Worm (Caenorhabditis elegans) whole organism, late embryonic: ENCODE results near the gene srz-20.
"Not testable (repeated sequence)": the region's sequence is repeated elsewhere in the genome, so short reads cannot be mapped to it uniquely, and the experiment has no call there.

ENCODE experiments used
- K02D7.2 ChIP-seq: sonication (generic microtip); optimal IDR thresholded peaks from 2 replicates; lab custom pipeline; 2017; ENCODE audit warnings: mild to moderate bottlenecking, missing genetic modification characterization, missing compliant biosample characterization
- K09A11.1 ChIP-seq: sonication (generic microtip); optimal IDR thresholded peaks from 2 replicates; lab custom pipeline; 2017; ENCODE audit warnings: antibody characterized with exemption, mild to moderate bottlenecking, missing genetic modification characterization, missing compliant biosample characterization; ENCODE audit not compliant: insufficient read depth
- ama-1 ChIP-seq: fragments of 150-350 bp; optimal IDR thresholded peaks from 2 replicates; lab custom pipeline; 2014
- ceh-18 ChIP-seq: sonication (generic microtip); optimal IDR thresholded peaks from 2 replicates; lab custom pipeline; 2016; ENCODE audit warnings: missing genetic modification characterization, missing compliant biosample characterization
- ceh-19 ChIP-seq: fragments of 200-800 bp; sonication (Bioruptor generic); optimal IDR thresholded peaks from 2 replicates; lab custom pipeline; 2018; ENCODE audit warnings: mild to moderate bottlenecking, missing genetic modification characterization, missing compliant biosample characterization
- ceh-2 ChIP-seq: sonication (generic microtip); optimal IDR thresholded peaks from 2 replicates; lab custom pipeline; 2016; ENCODE audit warnings: missing genotype, missing genetic modification characterization, missing compliant biosample characterization
- ceh-22 ChIP-seq: sonication (generic microtip); optimal IDR thresholded peaks from 2 replicates; lab custom pipeline; 2017; ENCODE audit warnings: missing biosample characterization, missing genetic modification characterization
- ceh-30 ChIP-seq: fragments of 150-350 bp; optimal IDR thresholded peaks from 2 replicates; lab custom pipeline; 2014; ENCODE audit warnings: missing biosample characterization, missing genetic modification characterization
- ceh-31 ChIP-seq: sonication (generic microtip); optimal IDR thresholded peaks from 2 replicates; lab custom pipeline; 2016; ENCODE audit warnings: missing genetic modification characterization, missing compliant biosample characterization
- ceh-6 ChIP-seq: fragments of 200-800 bp; sonication (Bioruptor generic); optimal IDR thresholded peaks from 2 replicates; lab custom pipeline; 2018; ENCODE audit warnings: mild to moderate bottlenecking, missing genetic modification characterization, missing compliant biosample characterization
- dmd-4 ChIP-seq: sonication (generic microtip); optimal IDR thresholded peaks from 2 replicates; lab custom pipeline; 2016; ENCODE audit warnings: borderline replicate concordance, missing genetic modification characterization, missing compliant biosample characterization
- dve-1 ChIP-seq: sonication (generic microtip); optimal IDR thresholded peaks from 2 replicates; lab custom pipeline; 2017; ENCODE audit warnings: antibody characterized with exemption, mild to moderate bottlenecking, missing genetic modification characterization, missing compliant biosample characterization
- elt-2 ChIP-seq: sonication (generic microtip); optimal IDR thresholded peaks from 2 replicates; lab custom pipeline; 2016; ENCODE audit warnings: missing genetic modification reagents, missing genetic modification characterization, missing compliant biosample characterization
- elt-4 ChIP-seq: sonication (generic microtip); optimal IDR thresholded peaks from 2 replicates; lab custom pipeline; 2016; ENCODE audit warnings: missing genetic modification characterization, missing compliant biosample characterization
- ets-4 ChIP-seq: sonication (generic microtip); optimal IDR thresholded peaks from 2 replicates; lab custom pipeline; 2016; ENCODE audit warnings: missing genetic modification characterization, missing compliant biosample characterization
- hlh-15 ChIP-seq: sonication (generic microtip); optimal IDR thresholded peaks from 2 replicates; lab custom pipeline; 2016; ENCODE audit warnings: missing genetic modification characterization, missing compliant biosample characterization
- hlh-30 ChIP-seq: sonication (generic microtip); optimal IDR thresholded peaks from 2 replicates; lab custom pipeline; 2017; ENCODE audit warnings: antibody characterized with exemption, missing genetic modification characterization, missing compliant biosample characterization; ENCODE audit not compliant: insufficient read depth
- hlh-6 ChIP-seq: sonication (generic microtip); optimal IDR thresholded peaks from 2 replicates; lab custom pipeline; 2016; ENCODE audit warnings: missing genotype, missing genetic modification characterization, missing compliant biosample characterization
- hlh-8 ChIP-seq: sonication (generic microtip); optimal IDR thresholded peaks from 2 replicates; lab custom pipeline; 2016; ENCODE audit warnings: missing genotype, missing genetic modification characterization, missing compliant biosample characterization
- lim-6 ChIP-seq: sonication (generic microtip); optimal IDR thresholded peaks from 2 replicates; lab custom pipeline; 2016; ENCODE audit warnings: missing genetic modification characterization, missing compliant biosample characterization
- lin-11 ChIP-seq: fragments of 200-800 bp; sonication (Bioruptor generic); optimal IDR thresholded peaks from 2 replicates; lab custom pipeline; 2018; ENCODE audit warnings: mild to moderate bottlenecking, missing genetic modification characterization, missing compliant biosample characterization
- mec-3 ChIP-seq: sonication (generic microtip); optimal IDR thresholded peaks from 2 replicates; lab custom pipeline; 2016; ENCODE audit warnings: borderline replicate concordance, missing genetic modification characterization, missing compliant biosample characterization
- nhr-11 ChIP-seq: fragments of 150-350 bp; optimal IDR thresholded peaks from 2 replicates; lab custom pipeline; 2014; ENCODE audit warnings: missing biosample characterization, missing genetic modification characterization
- nhr-232 ChIP-seq: sonication (generic microtip); optimal IDR thresholded peaks from 2 replicates; lab custom pipeline; 2016; ENCODE audit warnings: missing genetic modification characterization, missing compliant biosample characterization
- odd-2 ChIP-seq: sonication (generic microtip); optimal IDR thresholded peaks from 2 replicates; lab custom pipeline; 2017; ENCODE audit warnings: antibody characterized with exemption, mild to moderate bottlenecking, missing genetic modification characterization, missing compliant biosample characterization
- pag-3 ChIP-seq: sonication (generic microtip); optimal IDR thresholded peaks from 2 replicates; lab custom pipeline; 2016; ENCODE audit warnings: missing compliant biosample characterization, missing genetic modification characterization, borderline replicate concordance
- pat-9 ChIP-seq: fragments of 200-800 bp; sonication (Bioruptor generic); optimal IDR thresholded peaks from 2 replicates; lab custom pipeline; 2018; ENCODE audit warnings: mild to moderate bottlenecking, missing genetic modification characterization, moderate library complexity, missing compliant biosample characterization
- pha-2 ChIP-seq: sonication (generic microtip); optimal IDR thresholded peaks from 2 replicates; lab custom pipeline; 2017; ENCODE audit warnings: mild to moderate bottlenecking, missing genetic modification characterization, missing compliant biosample characterization
- pha-4 ChIP-seq: fragments of 150-350 bp; optimal IDR thresholded peaks from 2 replicates; lab custom pipeline; 2018; ENCODE audit warnings: missing biosample characterization, missing genetic modification reagents, missing genetic modification characterization
- rnt-1 ChIP-seq: sonication (generic microtip); optimal IDR thresholded peaks from 2 replicates; lab custom pipeline; 2016; ENCODE audit warnings: missing genetic modification characterization, missing compliant biosample characterization
- sdc-2 ChIP-seq: sonication (generic microtip); optimal IDR thresholded peaks from 2 replicates; lab custom pipeline; 2016; ENCODE audit warnings: missing genotype, missing genetic modification characterization, missing compliant biosample characterization
- sox-2 ChIP-seq: fragments of 200-800 bp; sonication (Bioruptor generic); IDR thresholded peaks from 2 replicates; pipeline ENCODE4 v1.3.6; 2022; ENCODE audit warnings: missing genetic modification reagents, missing genetic modification characterization, missing compliant biosample characterization
- sox-4 ChIP-seq: sonication (generic microtip); optimal IDR thresholded peaks from 2 replicates; lab custom pipeline; 2017; ENCODE audit warnings: mild to moderate bottlenecking, missing genetic modification characterization, inconsistent platforms, missing compliant biosample characterization
- tbx-2 ChIP-seq: sonication (generic microtip); optimal IDR thresholded peaks from 2 replicates; lab custom pipeline; 2016; ENCODE audit warnings: missing genetic modification characterization, missing compliant biosample characterization
- ttx-3 ChIP-seq: sonication (generic microtip); optimal IDR thresholded peaks from 2 replicates; lab custom pipeline; 2016; ENCODE audit warnings: missing genetic modification reagents, missing genetic modification characterization, missing compliant biosample characterization
- unc-42 ChIP-seq: sonication (generic microtip); optimal IDR thresholded peaks from 2 replicates; lab custom pipeline; 2016; ENCODE audit warnings: missing genotype, missing genetic modification characterization, missing compliant biosample characterization
- unc-55 ChIP-seq: sonication (generic microtip); optimal IDR thresholded peaks from 2 replicates; lab custom pipeline; 2017; ENCODE audit warnings: missing biosample characterization, missing genetic modification reagents, missing genetic modification characterization
- zip-5 ChIP-seq: sonication (generic microtip); optimal IDR thresholded peaks from 2 replicates; lab custom pipeline; 2016; ENCODE audit warnings: missing genetic modification characterization, missing compliant biosample characterization
- ztf-16 ChIP-seq: sonication (generic microtip); optimal IDR thresholded peaks from 2 replicates; lab custom pipeline; 2017; ENCODE audit warnings: missing genetic modification characterization, missing compliant biosample characterization

The srz-20 gene

ce11 chrIV:3921898-3922297, 6.5 kb downstream of the srz-20 start, which contains the start of gene clec-67:
Gene clec-67, plus strand, starts transcription at chrIV:3922165.
- no peak for TF ChIP-seq ceh-30 (tag; lab: Kevin White, UChicago)
- no peak for TF ChIP-seq hlh-15 (tag; lab: Kevin White, UChicago)
- TF ChIP-seq ttx-3 (tag; lab: Kevin White, UChicago) = no peak
- TF ChIP-seq ceh-18 = no peak
- TF ChIP-seq ceh-22 = no peak
- TF ChIP-seq rnt-1 (tag; lab: Kevin White, UChicago) = no peak
- TF ChIP-seq ztf-16 (tag; lab: Kevin White, UChicago) = no peak
- no peak for TF ChIP-seq sox-4 (tag; lab: Kevin White, UChicago)
- no peak for TF ChIP-seq ceh-19
- no peak for TF ChIP-seq ceh-6 (GFP tag; lab: Kevin White, UChicago)
- TF ChIP-seq dmd-4 (tag; lab: Kevin White, UChicago) = no peak

ce11 chrIV:3926117-3926516, 10.7 kb downstream of the srz-20 start, which contains the start of gene clec-68:
Gene clec-68, plus strand, starts transcription at chrIV:3926417.
- no peak for TF ChIP-seq zip-5 (tag; lab: Kevin White, UChicago)

ce11 chrIV:3932408-3932807, 17.0 kb downstream of the srz-20 start, which contains the start of gene clec-70:
Gene clec-70, plus strand, starts transcription at chrIV:3932708.
- TF ChIP-seq ama-1 (lab: Kevin White, UChicago); ceh-31 (tag; lab: Kevin White, UChicago); pat-9 (tag; lab: Kevin White, UChicago): not testable (repeated sequence)

- no peak for TF ChIP-seq K09A11.1 (tag; lab: Kevin White, UChicago)
These were observed 21.7 kb downstream of the srz-20 start, which contains the start of gene clec-71 for ce11 chrIV:3937097-3937496. Gene clec-71, plus strand, starts transcription at chrIV:3937458.

ce11 chrIV:3941658-3942328, 26.4 kb downstream of the srz-20 start, which contains the start of gene clec-174:
Gene clec-174, minus strand, starts transcription at chrIV:3941708.
- TF ChIP-seq nhr-232 (tag; lab: Kevin White, UChicago) (no peak), ceh-19 (no peak), dve-1 (tag; lab: Kevin White, UChicago) (no peak), hlh-6 (tag; lab: Kevin White, UChicago) (no peak), ceh-31 (tag; lab: Kevin White, UChicago) (no peak), hlh-30 (tag; lab: Kevin White, UChicago) (no peak), ztf-16 (tag; lab: Kevin White, UChicago) (no peak), ceh-2 (no peak), lim-6 (tag; lab: Kevin White, UChicago) (no peak), pha-2 (tag; lab: Kevin White, UChicago) (no peak), unc-42 (tag; lab: Kevin White, UChicago) (no peak), ets-4 (no peak), tbx-2 (tag; lab: Kevin White, UChicago) (no peak), mec-3 (tag; lab: Kevin White, UChicago) (no peak), odd-2 (no peak)

ce11 chrIV:3943003-3943402, 27.6 kb downstream of the srz-20 start, which contains the start of gene Y46C8AL.11:
Gene Y46C8AL.11, plus strand, starts transcription at chrIV:3943303.
- no peak for TF ChIP-seq sox-2 (GFP tag; lab: Robert Waterston, UW)
- no peak for TF ChIP-seq lin-11 (tag; lab: Kevin White, UChicago)
- TF ChIP-seq pha-4 (tag; lab: Kevin White, UChicago) = no peak
- no peak for TF ChIP-seq elt-2
- TF ChIP-seq sdc-2 (tag; lab: Kevin White, UChicago) = no peak
- no peak for TF ChIP-seq nhr-11 (tag; lab: Kevin White, UChicago)
- TF ChIP-seq elt-4 (tag; lab: Kevin White, UChicago) = no peak
- TF ChIP-seq ztf-16 (tag; lab: Kevin White, UChicago) = no peak
- no peak for TF ChIP-seq dmd-4 (tag; lab: Kevin White, UChicago)
- no peak for TF ChIP-seq K02D7.2 (tag; lab: Kevin White, UChicago)
- no peak for TF ChIP-seq hlh-8
- no peak for TF ChIP-seq unc-55 (GFP tag; lab: Kevin White, UChicago)
- TF ChIP-seq pag-3 = no peak
